Worm (Caenorhabditis elegans): ENCODE data around the gene lgc-38.

- TF ChIP-seq ztf-11 (tag; optimal IDR thresholded peaks at IDR 0.05) = no peak
- TF ChIP-seq blmp-1 (tag; optimal IDR thresholded peaks at IDR 0.05) = no peak
- no peak for TF ChIP-seq lin-13 (tag; optimal IDR thresholded peaks at IDR 0.05)
- TF ChIP-seq sem-2 (GFP tag; optimal IDR thresholded peaks at IDR 0.05) = no peak
- no peak for TF ChIP-seq ceh-83 (GFP tag; optimal IDR thresholded peaks at IDR 0.05)
- TF ChIP-seq nhr-28 (tag; optimal IDR thresholded peaks at IDR 0.05) = no peak
- no peak for TF ChIP-seq ces-1 (GFP tag; optimal IDR thresholded peaks at IDR 0.05)
- no peak for TF ChIP-seq unc-62 (GFP tag; optimal IDR thresholded peaks at IDR 0.05)
- no peak for TF ChIP-seq snpc-4 (tag; optimal IDR thresholded peaks at IDR 0.05)
- no peak for TF ChIP-seq unc-39 (tag; optimal IDR thresholded peaks at IDR 0.05)
- TF ChIP-seq elt-3 (tag; optimal IDR thresholded peaks at IDR 0.05) = no peak
- TF ChIP-seq M03D4.4 (tag; optimal IDR thresholded peaks at IDR 0.05) = no peak
- no peak for TF ChIP-seq flh-1 (GFP tag; optimal IDR thresholded peaks at IDR 0.05)
Observed at ce11 chrIII:7067385-7067896, 58.5 kb downstream of the lgc-38 start, which contains the start of gene ger-1.
